Worm (Caenorhabditis elegans) whole organism, L1 larva: ENCODE results near the gene ZK688.9.

ENCODE experiments used
- aha-1 ChIP-seq: fragments of 150-350 bp; optimal IDR thresholded peaks from 2 replicates; lab custom pipeline; 2014; ENCODE audit warnings: missing biosample characterization, missing genetic modification characterization
- ama-1 ChIP-seq: fragments of 150-350 bp; optimal IDR thresholded peaks from 2 replicates; lab custom pipeline; 2014
- ces-1 ChIP-seq: fragments of 150-350 bp; optimal IDR thresholded peaks from 2 replicates; lab custom pipeline; 2014; ENCODE audit warnings: missing biosample characterization, missing genetic modification reagents, missing genetic modification characterization
- fkh-4 ChIP-seq: sonication (generic microtip); optimal IDR thresholded peaks from 2 replicates; lab custom pipeline; 2016; ENCODE audit warnings: missing compliant biosample characterization, missing genetic modification characterization, borderline replicate concordance
- lsy-2 ChIP-seq, 2 experiments: fragments of 150-350 bp; optimal IDR thresholded peaks; 2 replicates each; lab custom pipeline; 2014; ENCODE audit warnings: missing biosample characterization in 2 of 2, missing genetic modification characterization in 2 of 2
- nhr-237 ChIP-seq: fragments of 150-350 bp; optimal IDR thresholded peaks from 2 replicates; lab custom pipeline; 2014; ENCODE audit warnings: missing biosample characterization, missing genetic modification characterization
- nhr-76 ChIP-seq: sonication (generic microtip); optimal IDR thresholded peaks from 2 replicates; lab custom pipeline; 2017; ENCODE audit warnings: missing biosample characterization, missing genetic modification characterization
- tlp-1 ChIP-seq: fragments of 150-350 bp; optimal IDR thresholded peaks from 2 replicates; lab custom pipeline; 2014; ENCODE audit warnings: missing biosample characterization, missing genetic modification characterization

DNA sequence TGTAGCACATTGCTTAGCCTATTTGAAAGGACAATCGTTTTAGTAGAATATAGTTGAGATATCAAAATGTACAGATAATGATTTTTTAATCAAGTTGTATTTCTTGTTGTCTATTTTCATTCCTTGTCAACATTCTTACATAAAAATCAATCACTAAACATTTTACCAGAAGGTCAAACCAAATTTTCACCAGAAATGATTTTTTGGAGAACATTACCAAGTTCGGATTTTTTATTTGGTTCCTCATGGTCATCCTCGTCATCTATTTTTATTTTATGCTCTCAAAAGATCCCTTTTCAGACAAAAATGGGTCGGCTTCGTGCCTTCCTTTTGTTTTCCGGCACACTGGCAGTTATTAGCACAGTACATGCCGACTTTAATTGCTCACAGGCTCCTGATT lies 9.3 kb downstream of the ZK688.9 start, which contains the start of gene tyr-1:
- TF ChIP-seq fkh-4 (no peak), tlp-1 (tag; lab: Kevin White, UChicago) (no peak), nhr-237 (tag; lab: Kevin White, UChicago) (no peak), aha-1 (tag; lab: Kevin White, UChicago) (no peak), ces-1 (GFP tag; lab: Kevin White, UChicago) (no peak), nhr-76 (tag; lab: Kevin White, UChicago) (no peak), ama-1 (lab: Kevin White, UChicago) (no peak), lsy-2 (tag; optimal IDR thresholded peaks at IDR 0.05; lab: Kevin White, UChicago) (no peak)
